Fruit fly (Drosophila melanogaster) whole organism, embryonic: ENCODE results near the gene CG2129.

ENCODE experiments used
- CG12769 ChIP-seq: fragments of 200-800 bp; sonication (Bioruptor generic); optimal IDR thresholded peaks from 2 replicates; lab custom pipeline; 2019; ENCODE audit warnings: missing biosample characterization, mild to moderate bottlenecking, missing genetic modification characterization, moderate library complexity
- CG12942 ChIP-seq: fragments of 200-800 bp; sonication (Bioruptor generic); optimal IDR thresholded peaks from 3 replicates; lab custom pipeline; 2016; ENCODE audit warnings: missing biosample characterization, missing genetic modification characterization
- CG13287 ChIP-seq: fragments of 200-800 bp; sonication (Bioruptor generic); IDR thresholded peaks from 2 replicates; pipeline ENCODE4 v1.3.6; 2022; ENCODE audit warnings: missing biosample characterization, missing genetic modification characterization; ENCODE audit not compliant: partially characterized antibody
- CG17328 ChIP-seq: fragments of 200-800 bp; sonication (Bioruptor generic); IDR thresholded peaks from 2 replicates; pipeline ENCODE4 v1.3.6; 2022; ENCODE audit warnings: missing biosample characterization, missing genetic modification characterization
- CG17385 ChIP-seq: fragments of 200-800 bp; sonication (Bioruptor generic); optimal IDR thresholded peaks from 3 replicates; lab custom pipeline; 2018; ENCODE audit warnings: missing biosample characterization, mild to moderate bottlenecking, missing genetic modification characterization
- CG17829 ChIP-seq: fragments of 200-800 bp; optimal IDR thresholded peaks from 2 replicates; lab custom pipeline; 2019; ENCODE audit warnings: missing biosample characterization, mild to moderate bottlenecking, missing genetic modification characterization, moderate library complexity
- CG2116 ChIP-seq: fragments of 200-800 bp; sonication (Bioruptor generic); optimal IDR thresholded peaks from 3 replicates; lab custom pipeline; 2018; ENCODE audit warnings: missing biosample characterization, mild to moderate bottlenecking, missing genetic modification characterization
- CG2202 ChIP-seq: fragments of 200-800 bp; sonication (Bioruptor generic); optimal IDR thresholded peaks from 2 replicates; lab custom pipeline; 2018; ENCODE audit warnings: missing biosample characterization, mild to moderate bottlenecking, missing genetic modification characterization
- CG3281 ChIP-seq: fragments of 200-800 bp; sonication (Bioruptor generic); optimal IDR thresholded peaks from 3 replicates; lab custom pipeline; 2017; ENCODE audit warnings: missing biosample characterization, mild to moderate bottlenecking, missing genetic modification characterization
- CG34224 ChIP-seq: fragments of 200-800 bp; sonication (Bioruptor generic); IDR thresholded peaks from 3 replicates; pipeline ENCODE4 v1.3.6; 2022; ENCODE audit warnings: missing biosample characterization, missing genetic modification characterization; ENCODE audit not compliant: partially characterized antibody
- CG3847 ChIP-seq: fragments of 200-800 bp; sonication (Bioruptor generic); IDR thresholded peaks from 2 replicates; pipeline ENCODE4 v1.3.6; 2022; ENCODE audit warnings: missing biosample characterization, missing genetic modification characterization
- CG4820 ChIP-seq: fragments of 200-800 bp; sonication (Bioruptor generic); optimal IDR thresholded peaks from 3 replicates; lab custom pipeline; 2016; ENCODE audit warnings: missing biosample characterization, missing genetic modification characterization
- CG6654 ChIP-seq: fragments of 200-800 bp; sonication (Bioruptor generic); optimal IDR thresholded peaks from 2 replicates; lab custom pipeline; 2017; ENCODE audit warnings: missing biosample characterization, mild to moderate bottlenecking, missing genetic modification characterization
- CG6689 ChIP-seq: fragments of 200-800 bp; sonication (Bioruptor generic); IDR thresholded peaks from 2 replicates; pipeline ENCODE4 v1.3.6; 2022; ENCODE audit warnings: missing biosample characterization, missing genetic modification characterization
- CG6791 ChIP-seq: fragments of 200-800 bp; sonication (Bioruptor generic); IDR thresholded peaks from 3 replicates; pipeline ENCODE4 v1.3.6; 2022; ENCODE audit warnings: missing biosample characterization, missing genetic modification characterization; ENCODE audit not compliant: partially characterized antibody
- CG7745 ChIP-seq: fragments of 200-800 bp; sonication (Bioruptor generic); optimal IDR thresholded peaks from 2 replicates; lab custom pipeline; 2018; ENCODE audit warnings: missing biosample characterization, mild to moderate bottlenecking, missing genetic modification characterization, moderate library complexity
- CG9797 ChIP-seq: fragments of 200-800 bp; sonication (Bioruptor generic); optimal IDR thresholded peaks from 3 replicates; lab custom pipeline; 2018; ENCODE audit warnings: missing biosample characterization, mild to moderate bottlenecking, missing genetic modification characterization
- Elba2 ChIP-seq: fragments of 200-800 bp; sonication (Bioruptor generic); optimal IDR thresholded peaks from 3 replicates; lab custom pipeline; 2016; ENCODE audit warnings: missing biosample characterization, missing genetic modification characterization
- Hand ChIP-seq: fragments of 200-800 bp; sonication (Bioruptor generic); optimal IDR thresholded peaks from 2 replicates; lab custom pipeline; 2017; ENCODE audit warnings: mild to moderate bottlenecking, missing biosample characterization, missing genetic modification reagents, missing genetic modification characterization
- Mad ChIP-seq: fragments of 200-800 bp; sonication (Bioruptor generic); optimal IDR thresholded peaks from 2 replicates; lab custom pipeline; 2016; ENCODE audit warnings: missing biosample characterization, missing genetic modification characterization
- Max ChIP-seq: fragments of 200-800 bp; sonication (Bioruptor generic); optimal IDR thresholded peaks from 2 replicates; lab custom pipeline; 2016; ENCODE audit warnings: missing biosample characterization, mild to moderate bottlenecking, missing genetic modification characterization
- Mrtf ChIP-seq: fragments of 200-800 bp; sonication (Bioruptor generic); IDR thresholded peaks from 3 replicates; pipeline ENCODE4 v1.3.6; 2022; ENCODE audit warnings: missing biosample characterization, missing genetic modification characterization
- Myb ChIP-seq: fragments of 200-800 bp; sonication (Bioruptor generic); optimal IDR thresholded peaks from 2 replicates; lab custom pipeline; 2016; ENCODE audit warnings: missing biosample characterization, missing genetic modification characterization
- NFAT ChIP-seq: fragments of 200-800 bp; sonication (Bioruptor generic); IDR thresholded peaks from 2 replicates; pipeline ENCODE4 v1.3.6; 2022; ENCODE audit warnings: missing biosample characterization, missing genetic modification characterization
- Neu2 ChIP-seq: fragments of 200-800 bp; sonication (Bioruptor generic); optimal IDR thresholded peaks from 3 replicates; lab custom pipeline; 2016; ENCODE audit warnings: missing biosample characterization, missing genetic modification characterization, borderline replicate concordance
- Nf-YC ChIP-seq: fragments of 200-800 bp; optimal IDR thresholded peaks from 3 replicates; lab custom pipeline; 2019; ENCODE audit warnings: missing biosample characterization, mild to moderate bottlenecking, missing genetic modification characterization, moderate library complexity
- Opbp ChIP-seq: fragments of 200-800 bp; sonication (Bioruptor generic); IDR thresholded peaks from 3 replicates; pipeline ENCODE4 v1.3.6; 2022; ENCODE audit warnings: missing biosample characterization, missing genetic modification characterization; ENCODE audit not compliant: partially characterized antibody
- Sry-δ ChIP-seq: fragments of 200-800 bp; sonication (Bioruptor generic); optimal IDR thresholded peaks from 2 replicates; lab custom pipeline; 2016; ENCODE audit warnings: missing biosample characterization, missing genetic modification characterization
- amos ChIP-seq: fragments of 200-800 bp; sonication (Bioruptor generic); IDR thresholded peaks from 2 replicates; pipeline ENCODE4 v1.3.6; 2022; ENCODE audit warnings: missing biosample characterization, missing genetic modification characterization; ENCODE audit not compliant: partially characterized antibody
- bab2 ChIP-seq: fragments of 200-800 bp; sonication (Bioruptor generic); optimal IDR thresholded peaks from 2 replicates; lab custom pipeline; 2016; ENCODE audit warnings: missing biosample characterization, missing genetic modification characterization
- bcd ChIP-seq: fragments of 200-800 bp; sonication (Bioruptor generic); optimal IDR thresholded peaks from 2 replicates; lab custom pipeline; 2017; ENCODE audit warnings: missing biosample characterization, mild to moderate bottlenecking, missing genetic modification characterization
- crol ChIP-seq: fragments of 200-800 bp; sonication (Bioruptor generic); IDR thresholded peaks from 2 replicates; pipeline ENCODE4 v1.3.6; 2022; ENCODE audit warnings: missing biosample characterization, missing genetic modification characterization
- cwo ChIP-seq: fragments of 200-800 bp; sonication (Bioruptor generic); optimal IDR thresholded peaks from 3 replicates; lab custom pipeline; 2017; ENCODE audit warnings: missing biosample characterization, missing genetic modification characterization, mild to moderate bottlenecking, moderate library complexity, missing genetic modification reagents
- grau ChIP-seq: fragments of 200-800 bp; optimal IDR thresholded peaks from 3 replicates; lab custom pipeline; 2019; ENCODE audit warnings: missing biosample characterization, mild to moderate bottlenecking, missing genetic modification characterization, moderate library complexity
- ken ChIP-seq: fragments of 200-800 bp; sonication (Bioruptor generic); IDR thresholded peaks from 3 replicates; pipeline ENCODE4 v1.3.6; 2022; ENCODE audit warnings: missing biosample characterization, missing genetic modification characterization
- knrl ChIP-seq: fragments of 200-800 bp; sonication (Bioruptor generic); IDR thresholded peaks from 3 replicates; pipeline ENCODE4 v1.3.6; 2022; ENCODE audit warnings: missing biosample characterization, missing genetic modification characterization; ENCODE audit not compliant: partially characterized antibody
- lab ChIP-seq: fragments of 200-800 bp; sonication (Bioruptor generic); optimal IDR thresholded peaks from 3 replicates; lab custom pipeline; 2017; ENCODE audit warnings: missing biosample characterization, missing genetic modification characterization, mild to moderate bottlenecking, moderate library complexity, missing genetic modification reagents
- maf-S ChIP-seq: fragments of 200-800 bp; sonication (Bioruptor generic); optimal IDR thresholded peaks from 2 replicates; lab custom pipeline; 2016; ENCODE audit warnings: missing biosample characterization, missing genetic modification characterization
- mam ChIP-seq: fragments of 200-800 bp; sonication (Bioruptor generic); optimal IDR thresholded peaks from 3 replicates; lab custom pipeline; 2016; ENCODE audit warnings: missing biosample characterization, missing genetic modification characterization
- mirr ChIP-seq: fragments of 200-800 bp; sonication (Bioruptor generic); optimal IDR thresholded peaks from 3 replicates; lab custom pipeline; 2018; ENCODE audit warnings: missing biosample characterization, mild to moderate bottlenecking, missing genetic modification characterization
- nerfin-1 ChIP-seq: fragments of 200-800 bp; sonication (Bioruptor generic); optimal IDR thresholded peaks from 3 replicates; lab custom pipeline; 2019; ENCODE audit warnings: missing biosample characterization, mild to moderate bottlenecking, missing genetic modification characterization, moderate library complexity
- oc ChIP-seq: fragments of 200-800 bp; sonication (Bioruptor generic); optimal IDR thresholded peaks from 2 replicates; lab custom pipeline; 2018; ENCODE audit warnings: missing biosample characterization, mild to moderate bottlenecking, missing genetic modification characterization, moderate library complexity
- pnt ChIP-seq: fragments of 200-800 bp; sonication (Bioruptor generic); optimal IDR thresholded peaks from 3 replicates; lab custom pipeline; 2016; ENCODE audit warnings: missing biosample characterization, missing genetic modification characterization
- pzg ChIP-seq: fragments of 200-800 bp; sonication (Bioruptor generic); optimal IDR thresholded peaks from 3 replicates; lab custom pipeline; 2018; ENCODE audit warnings: missing biosample characterization, mild to moderate bottlenecking, missing genetic modification characterization, moderate library complexity
- rib ChIP-seq: fragments of 200-800 bp; sonication (Bioruptor generic); IDR thresholded peaks from 2 replicates; pipeline ENCODE4 v1.3.6; 2022; ENCODE audit warnings: missing biosample characterization, missing genetic modification characterization
- sd ChIP-seq: fragments of 200-800 bp; sonication (Bioruptor generic); optimal IDR thresholded peaks from 3 replicates; lab custom pipeline; 2018; ENCODE audit warnings: missing biosample characterization, mild to moderate bottlenecking, missing genetic modification characterization, moderate library complexity
- slou ChIP-seq: fragments of 200-800 bp; sonication (Bioruptor generic); optimal IDR thresholded peaks from 3 replicates; lab custom pipeline; 2016; ENCODE audit warnings: missing biosample characterization, missing genetic modification characterization
- trem ChIP-seq: fragments of 200-800 bp; optimal IDR thresholded peaks from 3 replicates; lab custom pipeline; 2019; ENCODE audit warnings: missing biosample characterization, mild to moderate bottlenecking, missing genetic modification characterization, moderate library complexity
- wek ChIP-seq: fragments of 200-800 bp; sonication (Bioruptor generic); optimal IDR thresholded peaks from 3 replicates; lab custom pipeline; 2018; ENCODE audit warnings: missing biosample characterization, mild to moderate bottlenecking, missing genetic modification characterization, moderate library complexity

CG2129 gene

dm6 chrX:8115717-8116311, 29.8 kb upstream of the CG2129 start, which contains the start of gene Gclc (continued):
- TF ChIP-seq CG17829 (tag; lab: Kevin White, UChicago): no peak
- TF ChIP-seq slou (GFP tag; lab: Kevin White, UChicago): no peak
- TF ChIP-seq ken (GFP tag; lab: Robert Waterston, UW): 0 out of 3 replicates have a peak, but pooled peaks have one; percentile 18
- TF ChIP-seq mirr: no peak
- no peak for TF ChIP-seq wek
- TF ChIP-seq amos (GFP tag; lab: Robert Waterston, UW): peak; percentile 54; the same call in 1 of the 2 replicates
- no peak for TF ChIP-seq bab2 (GFP tag; lab: Kevin White, UChicago)
- TF ChIP-seq Opbp (GFP tag; lab: Robert Waterston, UW): peak; percentile 23; the same call in 1 of the 3 replicates
- peak; percentile 55 for TF ChIP-seq Elba2 (GFP tag; lab: Kevin White, UChicago)
- TF ChIP-seq maf-S: no peak
- TF ChIP-seq CG2116 (GFP tag; lab: Kevin White, UChicago): peak; percentile 79
- TF ChIP-seq CG12769 (tag; lab: Kevin White, UChicago): peak; percentile 36
- peak; percentile 62 for TF ChIP-seq CG13287 (GFP tag; lab: Robert Waterston, UW)
- peak; percentile 14 for TF ChIP-seq Nf-YC (tag; lab: Kevin White, UChicago)
- peak; percentile 24 for TF ChIP-seq lab (GFP tag; lab: Kevin White, UChicago)
- peak; percentile 11 for TF ChIP-seq CG3281 (GFP tag; lab: Kevin White, UChicago)
- TF ChIP-seq CG4820 (GFP tag; lab: Kevin White, UChicago): no peak
- TF ChIP-seq bcd (GFP tag; lab: Kevin White, UChicago): no peak
- TF ChIP-seq Max: peak; percentile 23
- TF ChIP-seq grau: no peak
- peak; percentile 31 for TF ChIP-seq trem
- 0 out of 2 replicates have a peak, but pooled peaks have one; percentile 30 for TF ChIP-seq CG3847
- peak; percentile 64 for TF ChIP-seq CG9797 (GFP tag; lab: Kevin White, UChicago)
- no peak for TF ChIP-seq oc (tag; lab: Kevin White, UChicago)
- 0 out of 2 replicates have a peak, but pooled peaks have one; percentile 23 for TF ChIP-seq NFAT
- peak; percentile 7 for TF ChIP-seq sd (tag; lab: Kevin White, UChicago)
- no peak for TF ChIP-seq nerfin-1 (tag; lab: Kevin White, UChicago)
- TF ChIP-seq Mad: no peak
- TF ChIP-seq rib (GFP tag; lab: Robert Waterston, UW): no peak
- peak; percentile 45; the same call in 2 of the 3 replicates for TF ChIP-seq knrl (GFP tag; lab: Robert Waterston, UW)
- no peak for TF ChIP-seq CG7745 (tag; lab: Kevin White, UChicago)
- TF ChIP-seq Hand: no peak
- TF ChIP-seq Myb (GFP tag; lab: Kevin White, UChicago): peak; percentile 18
- peak; percentile 9 for TF ChIP-seq mam
- no peak for TF ChIP-seq CG6689
- TF ChIP-seq Neu2 (GFP tag; lab: Kevin White, UChicago): no peak
- TF ChIP-seq CG6654 (GFP tag; lab: Kevin White, UChicago): no peak
- no peak for TF ChIP-seq CG12942 (GFP tag; lab: Kevin White, UChicago)
- TF ChIP-seq CG34224 (GFP tag; lab: Robert Waterston, UW): peak; percentile 40; the same call in 1 of the 3 replicates
- peak; percentile 82 for TF ChIP-seq cwo
- no peak for TF ChIP-seq CG17385 (GFP tag; lab: Kevin White, UChicago)
- peak; percentile 28 for TF ChIP-seq Sry-δ (GFP tag; lab: Kevin White, UChicago)
- no peak for TF ChIP-seq CG2202 (tag; lab: Kevin White, UChicago)
- TF ChIP-seq pzg (GFP tag; lab: Kevin White, UChicago): peak; percentile 59
- TF ChIP-seq CG17328 (GFP tag; lab: Robert Waterston, UW): no peak
- TF ChIP-seq crol (GFP tag; lab: Robert Waterston, UW): no peak
- peak; percentile 53; the same call in 2 of the 3 replicates for TF ChIP-seq CG6791 (GFP tag; lab: Robert Waterston, UW)
- no peak for TF ChIP-seq Mrtf
- TF ChIP-seq pnt (GFP tag; lab: Kevin White, UChicago): no peak
